Worm (Caenorhabditis elegans): Measurements from ENCODE around the gene atn-1.

atn-1 gene

ce11 chrV:12518770-12519169 is 40.6 kb downstream of the atn-1 start:
- TF ChIP-seq pag-3 (tag; optimal IDR thresholded peaks at IDR 0.05; ENCODE audit: borderline replicate concordance, insufficient read depth) (peak; percentile 3), sox-4 (tag; optimal IDR thresholded peaks at IDR 0.05) (no peak), blmp-1 (tag; optimal IDR thresholded peaks at IDR 0.05) (no peak), nhr-28 (tag; optimal IDR thresholded peaks at IDR 0.05) (no peak), snpc-4 (tag; optimal IDR thresholded peaks at IDR 0.05) (no peak), nhr-47 (tag; optimal IDR thresholded peaks at IDR 0.05) (peak; percentile 28), nhr-71 (tag; optimal IDR thresholded peaks at IDR 0.05) (peak; percentile 91), xbp-1 (tag; optimal IDR thresholded peaks at IDR 0.05) (no peak), unc-130 (tag; optimal IDR thresholded peaks at IDR 0.05) (peak; percentile 82), swsn-7 (tag; optimal IDR thresholded peaks at IDR 0.05) (peak; percentile 45), lir-3 (tag; optimal IDR thresholded peaks at IDR 0.05; ENCODE audit: poor library complexity) (peak; percentile 3), jun-1 (tag; optimal IDR thresholded peaks at IDR 0.05) (no peak), rnt-1 (tag; optimal IDR thresholded peaks at IDR 0.05) (peak; percentile 86), Y116A8C.19 (tag; optimal IDR thresholded peaks at IDR 0.05; ENCODE audit: borderline replicate concordance) (no peak), unc-30 (tag; optimal IDR thresholded peaks at IDR 0.05) (no peak), lin-14 (GFP tag; optimal IDR thresholded peaks at IDR 0.05) (peak; percentile 95), lin-35 (GFP tag; optimal IDR thresholded peaks at IDR 0.05) (no peak), hpl-2 (GFP tag; optimal IDR thresholded peaks at IDR 0.05) (no peak), mep-1 (tag; optimal IDR thresholded peaks at IDR 0.05) (peak; percentile 30), lsy-2 (tag; optimal IDR thresholded peaks at IDR 0.05) (peak; percentile 45 to 53), nhr-19 (GFP tag; conservative IDR thresholded peaks at IDR 0.05) (peak; percentile 62), snu-23 (GFP tag; optimal IDR thresholded peaks at IDR 0.05) (peak; percentile 65), nhr-20 (tag; optimal IDR thresholded peaks at IDR 0.05) (peak; percentile 71), vab-15 (tag; optimal IDR thresholded peaks at IDR 0.05) (peak; percentile 50), ztf-4 (tag; optimal IDR thresholded peaks at IDR 0.05) (peak; percentile 37), ceh-8 (GFP tag; optimal IDR thresholded peaks at IDR 0.05) (no peak), nhr-11 (tag; optimal IDR thresholded peaks at IDR 0.05) (no peak), isw-1 (GFP tag; IDR thresholded peaks at IDR 0.05) (no peak), tbx-2 (tag; optimal IDR thresholded peaks at IDR 0.05) (peak; percentile 5), lin-39 (tag; optimal IDR thresholded peaks at IDR 0.05) (peak; percentile 36), nhr-12 (tag; optimal IDR thresholded peaks at IDR 0.05) (no peak), ets-5 (GFP tag; IDR thresholded peaks at IDR 0.05) (no peak), elt-2 (tag; optimal IDR thresholded peaks at IDR 0.05) (no peak), lin-15B (tag; optimal IDR thresholded peaks at IDR 0.05) (no peak), pax-3 (tag; optimal IDR thresholded peaks at IDR 0.05) (peak; percentile 21)

ce11 chrV:12523356-12523755 is 45.1 kb downstream of the atn-1 start:
- TF ChIP-seq pax-3 (tag; optimal IDR thresholded peaks at IDR 0.05), result no peak
- no peak for TF ChIP-seq ztf-4 (tag; optimal IDR thresholded peaks at IDR 0.05)
- no peak for TF ChIP-seq unc-86 (tag; optimal IDR thresholded peaks at IDR 0.05)
- no peak for TF ChIP-seq xbp-1 (tag; optimal IDR thresholded peaks at IDR 0.05)

ce11 chrV:12525526-12525925 is 47.3 kb downstream of the atn-1 start, which contains the start of gene dyf-4:
TSS of gene dyf-4 (minus strand) at chrV:12525738.
- TF ChIP-seq C16A3.4 (tag; optimal IDR thresholded peaks at IDR 0.05) (no peak), jun-1 (tag; optimal IDR thresholded peaks at IDR 0.05) (no peak), nhr-47 (tag; optimal IDR thresholded peaks at IDR 0.05) (no peak), nhr-76 (tag; optimal IDR thresholded peaks at IDR 0.05) (no peak), blmp-1 (tag; optimal IDR thresholded peaks at IDR 0.05) (peak; percentile 93), unc-62 (GFP tag; optimal IDR thresholded peaks at IDR 0.05) (no peak)
